Fruit fly (Drosophila melanogaster) whole organism, pupa: ENCODE measurements around the gene brn.

ENCODE experiments used
- CG10348 ChIP-seq: fragments of 200-800 bp; sonication (Bioruptor generic); IDR thresholded peaks from 2 replicates; pipeline ENCODE4 v1.3.6; 2022; ENCODE audit warnings: missing biosample characterization, missing genetic modification characterization
- CG12605 ChIP-seq: fragments of 200-800 bp; sonication (Bioruptor generic); IDR thresholded peaks from 2 replicates; pipeline ENCODE4 v1.3.6; 2022; ENCODE audit warnings: missing biosample characterization, missing genetic modification characterization
- CG13204 ChIP-seq: fragments of 200-800 bp; sonication (Bioruptor generic); optimal IDR thresholded peaks from 2 replicates; lab custom pipeline; 2018; ENCODE audit warnings: missing biosample characterization, mild to moderate bottlenecking, missing genetic modification characterization, moderate library complexity
- CG14655 ChIP-seq: fragments of 200-800 bp; sonication (Bioruptor generic); optimal IDR thresholded peaks from 3 replicates; lab custom pipeline; 2017; ENCODE audit warnings: mild to moderate bottlenecking, missing biosample characterization, missing genetic modification reagents, missing genetic modification characterization
- CG15710 ChIP-seq: fragments of 200-800 bp; sonication (Bioruptor generic); optimal IDR thresholded peaks from 2 replicates; lab custom pipeline; 2018; ENCODE audit warnings: missing biosample characterization, mild to moderate bottlenecking, missing genetic modification characterization, moderate library complexity
- CG17806 ChIP-seq: fragments of 200-800 bp; sonication (Bioruptor generic); optimal IDR thresholded peaks from 2 replicates; lab custom pipeline; 2018; ENCODE audit warnings: missing biosample characterization, mild to moderate bottlenecking, missing genetic modification characterization, moderate library complexity
- CG32121 ChIP-seq: fragments of 200-800 bp; sonication (Bioruptor generic); IDR thresholded peaks from 2 replicates; pipeline ENCODE4 v1.3.6; 2022; ENCODE audit warnings: missing biosample characterization, missing genetic modification characterization
- CG34367 ChIP-seq: fragments of 200-800 bp; sonication (Bioruptor generic); optimal IDR thresholded peaks from 2 replicates; lab custom pipeline; 2018; ENCODE audit warnings: missing biosample characterization, mild to moderate bottlenecking, missing genetic modification characterization
- CG4496 ChIP-seq: fragments of 200-800 bp; sonication (Bioruptor generic); IDR thresholded peaks from 3 replicates; pipeline ENCODE4 v1.3.6; 2022; ENCODE audit warnings: missing biosample characterization, missing genetic modification characterization
- CG8159 ChIP-seq: fragments of 200-800 bp; sonication (Bioruptor generic); optimal IDR thresholded peaks from 3 replicates; lab custom pipeline; 2018; ENCODE audit warnings: missing biosample characterization, mild to moderate bottlenecking, missing genetic modification characterization, moderate library complexity
- CG8301 ChIP-seq: fragments of 200-800 bp; sonication (Bioruptor generic); optimal IDR thresholded peaks from 2 replicates; lab custom pipeline; 2018; ENCODE audit warnings: missing biosample characterization, mild to moderate bottlenecking, missing genetic modification characterization
- CG9948 ChIP-seq: fragments of 200-800 bp; sonication (Bioruptor generic); optimal IDR thresholded peaks from 2 replicates; lab custom pipeline; 2018; ENCODE audit warnings: missing biosample characterization, mild to moderate bottlenecking, missing genetic modification characterization, moderate library complexity
- D1 ChIP-seq: fragments of 200-800 bp; sonication (Bioruptor generic); optimal IDR thresholded peaks from 2 replicates; lab custom pipeline; 2018; ENCODE audit warnings: missing biosample characterization, mild to moderate bottlenecking, missing genetic modification characterization, moderate library complexity
- EcR ChIP-seq: fragments of 200-800 bp; sonication (Bioruptor generic); optimal IDR thresholded peaks from 3 replicates; lab custom pipeline; 2019; ENCODE audit warnings: missing biosample characterization, missing genetic modification characterization, mild to moderate bottlenecking, moderate library complexity, missing genetic modification reagents
- Ets98B ChIP-seq: fragments of 200-800 bp; sonication (Bioruptor generic); IDR thresholded peaks from 2 replicates; pipeline ENCODE4 v1.3.6; 2022; ENCODE audit warnings: missing biosample characterization, missing genetic modification characterization
- Pif1A ChIP-seq: fragments of 200-800 bp; sonication (Bioruptor generic); optimal IDR thresholded peaks from 3 replicates; lab custom pipeline; 2016; ENCODE audit warnings: missing biosample characterization, missing genetic modification characterization
- Pif1B ChIP-seq: fragments of 200-800 bp; sonication (Bioruptor generic); optimal IDR thresholded peaks from 3 replicates; lab custom pipeline; 2016; ENCODE audit warnings: missing biosample characterization, missing genetic modification characterization
- Snoo ChIP-seq: fragments of 200-800 bp; sonication (Bioruptor generic); optimal IDR thresholded peaks from 3 replicates; lab custom pipeline; 2017; ENCODE audit warnings: missing biosample characterization, mild to moderate bottlenecking, missing genetic modification characterization, inconsistent platforms
- fd96Ca ChIP-seq: fragments of 200-800 bp; sonication (Bioruptor generic); IDR thresholded peaks from 3 replicates; pipeline ENCODE4 v1.3.6; 2022; ENCODE audit warnings: missing biosample characterization, missing genetic modification characterization
- gl ChIP-seq: fragments of 200-800 bp; sonication (Bioruptor generic); optimal IDR thresholded peaks from 2 replicates; lab custom pipeline; 2018; ENCODE audit warnings: missing biosample characterization, mild to moderate bottlenecking, missing genetic modification characterization
- rn ChIP-seq: fragments of 200-800 bp; sonication (Bioruptor generic); IDR thresholded peaks from 2 replicates; pipeline ENCODE4 v1.3.6; 2022; ENCODE audit warnings: missing biosample characterization, missing genetic modification characterization

brn gene

DNA sequence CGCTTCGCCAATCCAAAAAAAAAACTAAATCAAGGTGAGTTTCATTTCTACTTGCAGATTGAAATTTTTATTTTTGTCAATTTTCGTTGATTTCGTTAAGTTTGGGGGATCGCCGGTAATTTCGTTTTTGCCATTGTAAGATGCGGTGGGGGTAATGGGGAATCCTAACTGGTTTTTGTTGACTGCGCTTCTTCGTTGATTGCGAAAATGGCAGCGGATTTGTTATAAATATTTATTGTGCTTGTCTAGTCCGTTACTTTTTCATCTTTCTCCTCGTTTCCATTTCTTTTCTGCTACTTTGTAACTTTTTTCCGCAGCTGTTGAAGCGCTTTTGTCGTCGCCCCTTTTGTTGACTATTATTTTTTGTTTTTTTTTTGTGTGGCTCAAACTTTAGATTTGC lies 2.1 kb downstream of the brn start:
- TF ChIP-seq Ets98B (GFP tag; lab: Robert Waterston, UW) (no peak), CG10348 (GFP tag; lab: Robert Waterston, UW) (no peak), gl (tag; lab: Kevin White, UChicago) (no peak), CG14655 (GFP tag; lab: Kevin White, UChicago) (no peak), CG9948 (no peak), rn (GFP tag; lab: Robert Waterston, UW) (no peak), CG13204 (GFP tag; lab: Kevin White, UChicago) (no peak), CG32121 (GFP tag; lab: Robert Waterston, UW) (no peak), EcR (no peak), CG34367 (tag; lab: Kevin White, UChicago) (no peak), fd96Ca (no peak), CG4496 (GFP tag; lab: Robert Waterston, UW) (no peak), CG15710 (tag; lab: Kevin White, UChicago) (no peak), Pif1B (GFP tag; lab: Kevin White, UChicago) (no peak), D1 (tag; lab: Kevin White, UChicago) (no peak), CG8159 (tag; lab: Kevin White, UChicago) (no peak), CG17806 (tag; lab: Kevin White, UChicago) (no peak), Pif1A (GFP tag; lab: Kevin White, UChicago) (no peak)

DNA sequence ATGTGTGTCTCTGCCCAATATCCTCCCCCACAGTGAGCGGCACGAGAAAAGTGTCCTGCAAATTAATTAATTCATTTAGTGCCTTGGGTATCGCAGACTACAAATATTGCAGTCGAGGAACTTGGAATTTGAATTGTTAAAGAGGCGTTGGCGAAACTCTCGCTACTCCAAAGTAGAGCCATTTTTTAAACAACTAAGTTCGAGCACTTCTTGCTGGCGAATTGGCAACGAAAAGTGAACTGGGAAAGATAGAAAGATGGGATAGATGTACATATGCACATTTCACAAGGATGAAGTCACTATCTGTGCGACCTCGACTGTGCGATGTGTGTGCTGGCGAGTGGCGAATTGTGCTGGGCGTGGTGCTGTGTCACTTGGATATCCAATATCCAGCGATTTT lies 2.6 kb downstream of the brn start:
- peak; percentile 73 for TF ChIP-seq fd96Ca
- peak; percentile 28 for TF ChIP-seq CG12605 (GFP tag; lab: Robert Waterston, UW)
- TF ChIP-seq EcR, result no peak
- peak; percentile 39 for TF ChIP-seq Ets98B (GFP tag; lab: Robert Waterston, UW)
- TF ChIP-seq CG34367 (tag; lab: Kevin White, UChicago), result peak; percentile 75
- peak; percentile 63 for TF ChIP-seq Pif1A (GFP tag; lab: Kevin White, UChicago)
- TF ChIP-seq CG8301 (tag; lab: Kevin White, UChicago), result peak; percentile 81
- TF ChIP-seq CG10348 (GFP tag; lab: Robert Waterston, UW), result peak; percentile 26; the same call in 1 of the 2 replicates
- peak; percentile 79 for TF ChIP-seq CG8159 (tag; lab: Kevin White, UChicago)
- TF ChIP-seq rn (GFP tag; lab: Robert Waterston, UW), result no peak
- no peak for TF ChIP-seq CG14655 (GFP tag; lab: Kevin White, UChicago)
- peak; percentile 57; the same call in 1 of the 2 replicates for TF ChIP-seq CG32121 (GFP tag; lab: Robert Waterston, UW)
- peak; percentile 43 for TF ChIP-seq Snoo (tag; lab: Kevin White, UChicago)
- peak; percentile 47 for TF ChIP-seq gl (tag; lab: Kevin White, UChicago)
- TF ChIP-seq CG13204 (GFP tag; lab: Kevin White, UChicago), result peak; percentile 50
- TF ChIP-seq CG4496 (GFP tag; lab: Robert Waterston, UW), result peak; percentile 69; the same call in 2 of the 3 replicates
- TF ChIP-seq Pif1B (GFP tag; lab: Kevin White, UChicago), result peak; percentile 58
- TF ChIP-seq CG15710 (tag; lab: Kevin White, UChicago), result peak; percentile 78
- no peak for TF ChIP-seq D1 (tag; lab: Kevin White, UChicago)
- TF ChIP-seq CG9948, result peak; percentile 71
- peak; percentile 63 for TF ChIP-seq CG17806 (tag; lab: Kevin White, UChicago)
- TF ChIP-seq, all 21 proteins: peak for 17

DNA sequence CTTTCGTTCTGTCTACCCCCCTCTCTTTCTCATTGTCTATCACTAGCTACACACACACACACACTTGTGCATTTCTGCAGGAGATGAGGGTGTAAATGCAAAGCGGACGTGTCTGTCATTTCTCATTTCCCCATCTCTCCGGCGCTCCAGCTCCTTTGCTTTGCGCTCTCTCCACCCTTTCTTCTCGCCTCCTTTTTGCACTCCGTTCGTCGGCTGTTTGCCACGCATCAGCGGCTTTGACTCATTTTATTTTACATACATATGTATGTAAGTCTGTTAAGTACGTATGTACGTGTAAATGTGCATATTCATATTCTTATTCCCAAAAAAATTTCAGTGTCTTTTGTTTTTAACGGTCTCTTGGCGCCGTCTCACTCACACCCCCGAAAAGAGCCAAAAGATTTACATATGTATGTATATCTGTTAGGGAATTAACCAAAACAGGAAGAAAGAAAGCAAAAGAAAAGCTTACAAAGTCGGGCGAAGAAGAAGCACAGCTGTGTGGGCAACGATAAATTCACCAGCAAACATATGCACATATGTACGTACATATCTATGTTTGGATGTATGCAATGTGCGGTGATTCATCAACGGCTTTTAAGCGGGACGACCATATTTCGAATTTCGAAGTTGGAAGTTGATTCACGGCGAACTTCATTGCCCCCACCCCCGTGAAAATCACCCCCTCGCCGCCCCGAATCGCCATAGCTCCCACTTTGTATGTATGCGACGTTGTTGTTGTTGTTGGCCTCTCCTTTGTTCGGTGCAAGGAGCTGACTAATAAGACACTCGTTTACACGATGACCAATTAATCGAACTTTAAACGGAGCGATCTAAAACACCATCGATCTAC lies 3.3 kb downstream of the brn start:
- peak; percentile 19 for TF ChIP-seq EcR
- TF ChIP-seq fd96Ca, result no peak

DNA sequence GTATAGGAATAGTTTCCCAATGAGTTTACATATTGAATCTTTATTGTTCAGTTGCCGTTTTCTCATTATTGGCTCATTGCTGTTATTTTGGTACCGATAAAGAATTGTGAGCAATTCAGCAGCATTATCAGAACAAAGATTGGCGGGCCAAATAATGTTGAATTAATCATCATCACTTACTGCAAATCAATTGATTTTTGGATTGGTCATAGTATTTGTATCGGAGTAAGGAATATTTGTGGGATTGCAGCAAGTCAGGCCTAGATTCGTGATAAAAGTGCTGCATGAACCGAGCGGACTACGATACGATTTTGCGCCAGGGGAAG lies 3.9 kb downstream of the brn start:
- TF ChIP-seq Pif1A (GFP tag; lab: Kevin White, UChicago), result peak; percentile 49
- TF ChIP-seq CG15710 (tag; lab: Kevin White, UChicago), result peak; percentile 64
- peak; percentile 18 for TF ChIP-seq gl (tag; lab: Kevin White, UChicago)
- no peak for TF ChIP-seq Ets98B (GFP tag; lab: Robert Waterston, UW)
- TF ChIP-seq CG34367 (tag; lab: Kevin White, UChicago), result peak; percentile 45
- TF ChIP-seq CG14655 (GFP tag; lab: Kevin White, UChicago), result peak; percentile 48
- peak; percentile 30 for TF ChIP-seq CG9948
- TF ChIP-seq Pif1B (GFP tag; lab: Kevin White, UChicago), result no peak
- TF ChIP-seq CG8159 (tag; lab: Kevin White, UChicago), result peak; percentile 49
- no peak for TF ChIP-seq EcR
- TF ChIP-seq CG17806 (tag; lab: Kevin White, UChicago), result peak; percentile 28
- TF ChIP-seq CG12605 (GFP tag; lab: Robert Waterston, UW), result no peak
- TF ChIP-seq CG8301 (tag; lab: Kevin White, UChicago), result peak; percentile 49
- 0 out of 2 replicates have a peak, but pooled peaks have one; percentile 41 for TF ChIP-seq CG32121 (GFP tag; lab: Robert Waterston, UW)

DNA sequence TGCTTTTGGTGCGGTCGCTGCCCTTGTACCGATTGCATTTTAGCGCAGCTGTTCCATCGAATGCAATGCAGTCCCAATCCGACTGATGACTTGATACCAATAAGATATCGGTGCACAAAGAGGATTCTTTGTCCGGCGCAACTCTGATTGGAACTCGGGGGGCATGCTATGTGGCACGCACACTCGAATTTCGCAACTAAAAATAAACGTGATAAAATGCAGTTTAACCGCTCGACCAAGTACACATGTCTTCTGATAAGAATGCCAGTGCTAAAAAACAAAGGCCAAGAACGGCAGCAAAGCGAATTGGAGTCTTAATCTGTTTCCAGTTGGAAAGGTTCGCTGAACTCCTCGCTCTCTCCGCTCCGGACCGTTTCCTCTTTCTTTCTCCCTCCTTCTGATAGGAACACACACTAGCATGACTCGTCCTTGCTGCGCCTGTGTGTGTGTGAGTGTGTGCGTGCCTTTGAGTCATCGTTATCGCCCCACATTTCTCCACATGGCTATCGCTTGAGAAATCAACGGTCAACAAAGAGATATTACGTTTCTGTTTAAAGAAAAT lies 4.6 kb downstream of the brn start:
- TF ChIP-seq CG8159 (tag; lab: Kevin White, UChicago) (no peak), EcR (peak; percentile 97)
